Worm (Caenorhabditis elegans) whole organism, L1 larva: ENCODE data around the gene srg-41.

Experiments used
- F16B12.6 ChIP-seq: fragments of 150-350 bp; optimal IDR thresholded peaks from 2 replicates; lab custom pipeline; 2014; ENCODE audit warnings: missing biosample characterization, missing genetic modification characterization
- Y116A8C.19 ChIP-seq: sonication (generic microtip); optimal IDR thresholded peaks from 2 replicates; lab custom pipeline; 2016; ENCODE audit warnings: missing compliant biosample characterization, missing genetic modification characterization, borderline replicate concordance
- aha-1 ChIP-seq: fragments of 150-350 bp; optimal IDR thresholded peaks from 2 replicates; lab custom pipeline; 2014; ENCODE audit warnings: missing biosample characterization, missing genetic modification characterization
- alr-1 ChIP-seq: fragments of 200-800 bp; sonication (Bioruptor generic); optimal IDR thresholded peaks from 2 replicates; lab custom pipeline; 2018; ENCODE audit warnings: borderline replicate concordance, mild to moderate bottlenecking, missing genetic modification characterization, missing compliant biosample characterization
- aly-2 ChIP-seq: fragments of 150-350 bp; optimal IDR thresholded peaks from 2 replicates; lab custom pipeline; 2014; ENCODE audit warnings: missing biosample characterization, missing genetic modification characterization
- ama-1 ChIP-seq: fragments of 150-350 bp; optimal IDR thresholded peaks from 2 replicates; lab custom pipeline; 2014
- ceh-63 ChIP-seq: fragments of 200-800 bp; sonication (Bioruptor generic); optimal IDR thresholded peaks from 2 replicates; lab custom pipeline; 2018; ENCODE audit warnings: mild to moderate bottlenecking, missing genetic modification characterization, missing compliant biosample characterization
- ceh-88 ChIP-seq: fragments of 200-800 bp; sonication (Bioruptor generic); IDR thresholded peaks from 2 replicates; pipeline ENCODE4 v1.3.6; 2022; ENCODE audit warnings: missing genetic modification characterization, missing compliant biosample characterization
- ceh-90 ChIP-seq: sonication (generic microtip); optimal IDR thresholded peaks from 2 replicates; lab custom pipeline; 2016; ENCODE audit warnings: missing genetic modification characterization, missing compliant biosample characterization
- ces-1 ChIP-seq: fragments of 150-350 bp; optimal IDR thresholded peaks from 2 replicates; lab custom pipeline; 2014; ENCODE audit warnings: missing biosample characterization, missing genetic modification reagents, missing genetic modification characterization
- dsc-1 ChIP-seq: sonication (generic microtip); optimal IDR thresholded peaks from 2 replicates; lab custom pipeline; 2016; ENCODE audit warnings: mild to moderate bottlenecking, missing genetic modification characterization, missing compliant biosample characterization
- efl-3 ChIP-seq: fragments of 200-800 bp; sonication (Bioruptor generic); optimal IDR thresholded peaks from 2 replicates; lab custom pipeline; 2018; ENCODE audit warnings: mild to moderate bottlenecking, missing genetic modification characterization, missing compliant biosample characterization
- elt-3 ChIP-seq, 6 experiments: fragments of 150-350 bp in 1 of 6; sonication (generic microtip); optimal IDR thresholded peaks; 2 replicates each; lab custom pipeline; 2017 to 2018; ENCODE audit warnings: missing biosample characterization in 6 of 6, missing genetic modification characterization in 6 of 6, inconsistent platforms in 1 of 6
- ets-5 ChIP-seq: fragments of 200-800 bp; sonication (Bioruptor generic); IDR thresholded peaks from 2 replicates; pipeline ENCODE4 v1.3.6; 2022; ENCODE audit warnings: missing genetic modification characterization, missing compliant biosample characterization
- fkh-4 ChIP-seq: sonication (generic microtip); optimal IDR thresholded peaks from 2 replicates; lab custom pipeline; 2016; ENCODE audit warnings: missing compliant biosample characterization, missing genetic modification characterization, borderline replicate concordance
- fkh-8 ChIP-seq: sonication (generic microtip); optimal IDR thresholded peaks from 2 replicates; lab custom pipeline; 2016; ENCODE audit warnings: mild to moderate bottlenecking, missing genetic modification characterization, missing compliant biosample characterization
- fos-1 ChIP-seq: fragments of 150-350 bp; optimal IDR thresholded peaks from 2 replicates; lab custom pipeline; 2014; ENCODE audit warnings: missing biosample characterization, missing genetic modification characterization
- grh-1 ChIP-seq: fragments of 200-800 bp; sonication (Bioruptor generic); IDR thresholded peaks from 2 replicates; pipeline ENCODE4 v1.3.6; 2022; ENCODE audit warnings: missing genetic modification reagents, missing genetic modification characterization, missing compliant biosample characterization
- hlh-17 ChIP-seq: fragments of 200-800 bp; sonication (Bioruptor generic); optimal IDR thresholded peaks from 2 replicates; lab custom pipeline; 2018; ENCODE audit warnings: missing genetic modification characterization, mild to moderate bottlenecking, missing compliant biosample characterization, moderate library complexity, borderline replicate concordance
- hlh-4 ChIP-seq: sonication (generic microtip); optimal IDR thresholded peaks from 2 replicates; lab custom pipeline; 2016; ENCODE audit warnings: mild to moderate bottlenecking, missing genetic modification characterization, missing compliant biosample characterization
- irx-1 ChIP-seq: sonication (generic microtip); optimal IDR thresholded peaks from 2 replicates; lab custom pipeline; 2016; ENCODE audit warnings: missing genetic modification characterization, missing compliant biosample characterization
- isw-1 ChIP-seq: fragments of 200-800 bp; sonication (Bioruptor generic); IDR thresholded peaks from 2 replicates; pipeline ENCODE4 v1.3.6; 2022; ENCODE audit warnings: missing genetic modification characterization, missing compliant biosample characterization
- jun-1 ChIP-seq: fragments of 150-350 bp; optimal IDR thresholded peaks from 2 replicates; lab custom pipeline; 2014; ENCODE audit warnings: missing biosample characterization, missing genetic modification reagents, missing genetic modification characterization
- lin-15B ChIP-seq: fragments of 150-350 bp; sonication (generic microtip); optimal IDR thresholded peaks from 3 replicates; lab custom pipeline; 2014; ENCODE audit warnings: missing biosample characterization, missing genetic modification characterization
- lin-35 ChIP-seq, 2 experiments: fragments of 150-350 bp; optimal IDR thresholded peaks; 2 replicates each; lab custom pipeline; 2014; ENCODE audit warnings: missing biosample characterization in 2 of 2, missing genetic modification characterization in 2 of 2, missing genetic modification reagents in 2 of 2
- lir-3 ChIP-seq: sonication (generic microtip); optimal IDR thresholded peaks from 2 replicates; lab custom pipeline; 2016; ENCODE audit warnings: mild to moderate bottlenecking, missing genetic modification characterization, moderate library complexity, missing compliant biosample characterization; ENCODE audit not compliant: poor library complexity
- lsy-2 ChIP-seq, 2 experiments: fragments of 150-350 bp; optimal IDR thresholded peaks; 2 replicates each; lab custom pipeline; 2014; ENCODE audit warnings: missing biosample characterization in 2 of 2, missing genetic modification characterization in 2 of 2
- mab-9 ChIP-seq: fragments of 200-800 bp; sonication (Bioruptor generic); IDR thresholded peaks from 2 replicates; pipeline ENCODE4 v1.3.6; 2022; ENCODE audit warnings: missing genetic modification reagents, missing genetic modification characterization, missing compliant biosample characterization
- mdl-1 ChIP-seq, 2 experiments: fragments of 150-350 bp; optimal IDR thresholded peaks; 2 replicates each; lab custom pipeline; 2014 to 2017; ENCODE audit warnings: missing biosample characterization in 2 of 2, missing genetic modification characterization in 2 of 2, inconsistent platforms in 1 of 2
- mef-2 ChIP-seq: fragments of 150-350 bp; optimal IDR thresholded peaks from 2 replicates; lab custom pipeline; 2014; ENCODE audit warnings: missing biosample characterization, missing genetic modification characterization
- mep-1 ChIP-seq: fragments of 150-350 bp; optimal IDR thresholded peaks from 2 replicates; lab custom pipeline; 2014; ENCODE audit warnings: missing biosample characterization, missing genetic modification characterization
- nhr-19 ChIP-seq: fragments of 200-800 bp; sonication (Bioruptor generic); conservative IDR thresholded peaks from 2 replicates; pipeline ENCODE4 v1.3.6; 2022; ENCODE audit warnings: missing genetic modification characterization, missing compliant biosample characterization
- nhr-20 ChIP-seq: sonication (generic microtip); optimal IDR thresholded peaks from 2 replicates; lab custom pipeline; 2016; ENCODE audit warnings: mild to moderate bottlenecking, missing genetic modification characterization, missing compliant biosample characterization
- nhr-237 ChIP-seq: fragments of 150-350 bp; optimal IDR thresholded peaks from 2 replicates; lab custom pipeline; 2014; ENCODE audit warnings: missing biosample characterization, missing genetic modification characterization
- nhr-47 ChIP-seq: sonication (generic microtip); optimal IDR thresholded peaks from 2 replicates; lab custom pipeline; 2016; ENCODE audit warnings: mild to moderate bottlenecking, missing genetic modification characterization, moderate library complexity, missing compliant biosample characterization
- nhr-71 ChIP-seq: sonication (generic microtip); optimal IDR thresholded peaks from 2 replicates; lab custom pipeline; 2016; ENCODE audit warnings: mild to moderate bottlenecking, missing genetic modification characterization, moderate library complexity, missing compliant biosample characterization
- nhr-76 ChIP-seq: sonication (generic microtip); optimal IDR thresholded peaks from 2 replicates; lab custom pipeline; 2017; ENCODE audit warnings: missing biosample characterization, missing genetic modification characterization
- nhr-84 ChIP-seq: sonication (generic microtip); optimal IDR thresholded peaks from 2 replicates; lab custom pipeline; 2017; ENCODE audit warnings: missing biosample characterization, missing genetic modification characterization
- nhr-85 ChIP-seq: sonication (generic microtip); peaks from one replicate; lab custom pipeline; 2016; ENCODE audit warnings: missing genetic modification characterization, inconsistent platforms, missing compliant biosample characterization
- pax-3 ChIP-seq: fragments of 200-800 bp; sonication (Bioruptor generic); optimal IDR thresholded peaks from 2 replicates; lab custom pipeline; 2018; ENCODE audit warnings: mild to moderate bottlenecking, missing genetic modification characterization, moderate library complexity, missing compliant biosample characterization
- rnt-1 ChIP-seq: sonication (generic microtip); optimal IDR thresholded peaks from 2 replicates; lab custom pipeline; 2016; ENCODE audit warnings: mild to moderate bottlenecking, missing genetic modification characterization, moderate library complexity, missing compliant biosample characterization
- skn-1 ChIP-seq: fragments of 150-350 bp; optimal IDR thresholded peaks from 2 replicates; lab custom pipeline; 2014; ENCODE audit warnings: missing biosample characterization, missing genetic modification characterization
- snpc-4 ChIP-seq: fragments of 150-350 bp; optimal IDR thresholded peaks from 2 replicates; lab custom pipeline; 2014; ENCODE audit warnings: missing biosample characterization, missing genetic modification characterization
- snu-23 ChIP-seq: sonication (generic microtip); optimal IDR thresholded peaks from 2 replicates; lab custom pipeline; 2016; ENCODE audit warnings: missing genetic modification characterization, missing compliant biosample characterization
- sox-4 ChIP-seq: sonication (generic microtip); optimal IDR thresholded peaks from 2 replicates; lab custom pipeline; 2016; ENCODE audit warnings: missing genetic modification characterization, missing compliant biosample characterization
- sptf-1 ChIP-seq: fragments of 150-350 bp; optimal IDR thresholded peaks from 2 replicates; lab custom pipeline; 2014; ENCODE audit warnings: missing biosample characterization, missing genetic modification characterization
- swsn-7 ChIP-seq: sonication (generic microtip); optimal IDR thresholded peaks from 2 replicates; lab custom pipeline; 2016; ENCODE audit warnings: missing genetic modification characterization, missing compliant biosample characterization
- tbx-2 ChIP-seq: sonication (generic microtip); optimal IDR thresholded peaks from 2 replicates; lab custom pipeline; 2016; ENCODE audit warnings: missing genetic modification characterization, missing compliant biosample characterization
- tlp-1 ChIP-seq: fragments of 150-350 bp; optimal IDR thresholded peaks from 2 replicates; lab custom pipeline; 2014; ENCODE audit warnings: missing biosample characterization, missing genetic modification characterization
- unc-130 ChIP-seq: fragments of 150-350 bp; optimal IDR thresholded peaks from 2 replicates; lab custom pipeline; 2017; ENCODE audit warnings: missing biosample characterization, missing genetic modification characterization, inconsistent platforms
- unc-86 ChIP-seq: sonication (generic microtip); optimal IDR thresholded peaks from 2 replicates; lab custom pipeline; 2016; ENCODE audit warnings: missing genetic modification characterization, missing compliant biosample characterization
- unc-98 ChIP-seq: fragments of 200-800 bp; sonication (Bioruptor generic); IDR thresholded peaks from 2 replicates; pipeline ENCODE4 v1.3.6; 2022; ENCODE audit warnings: missing genetic modification characterization, missing compliant biosample characterization
- vab-15 ChIP-seq: sonication (generic microtip); optimal IDR thresholded peaks from 2 replicates; lab custom pipeline; 2017; ENCODE audit warnings: missing genotype, mild to moderate bottlenecking, missing genetic modification characterization, missing compliant biosample characterization
- ztf-11 ChIP-seq, 2 experiments: sonication (generic microtip); optimal IDR thresholded peaks; 2 replicates each; lab custom pipeline; 2016 to 2017; ENCODE audit warnings: missing genetic modification characterization in 2 of 2, missing biosample characterization in 1 of 2, missing compliant biosample characterization in 1 of 2
- ztf-4 ChIP-seq: fragments of 150-350 bp; optimal IDR thresholded peaks from 2 replicates; lab custom pipeline; 2014; ENCODE audit warnings: missing biosample characterization, missing genetic modification characterization

The srg-41 gene

ce11 chrV:11122466-11122865 lies 39.2 kb downstream of the srg-41 start, which contains the start of gene mboa-2:
Gene mboa-2 (minus strand): TSS chrV:11122493.
- TF ChIP-seq lin-35 (GFP tag; optimal IDR thresholded peaks at IDR 0.05; lab: Kevin White, UChicago) (peak in 1 of 2 experiments; percentile 13), hlh-4 (tag; lab: Kevin White, UChicago) (no peak), unc-98 (no peak), lin-15B (tag; lab: Kevin White, UChicago) (no peak), skn-1 (no peak), rnt-1 (tag; lab: Kevin White, UChicago) (peak; percentile 7), mab-9 (GFP tag; lab: Robert Waterston, UW) (no peak), nhr-76 (tag; lab: Kevin White, UChicago) (no peak), snu-23 (GFP tag; lab: Kevin White, UChicago) (peak; percentile 16), dsc-1 (tag; lab: Kevin White, UChicago) (no peak), snpc-4 (no peak), ztf-4 (tag; lab: Kevin White, UChicago) (peak; percentile 2), tlp-1 (no peak), nhr-237 (tag; lab: Kevin White, UChicago) (no peak), nhr-84 (tag; lab: Kevin White, UChicago) (no peak), ceh-90 (no peak), hlh-17 (no peak), sox-4 (tag; lab: Kevin White, UChicago) (no peak), tbx-2 (tag; lab: Kevin White, UChicago) (no peak), nhr-20 (tag; lab: Kevin White, UChicago) (peak; percentile 46), elt-3 (tag; optimal IDR thresholded peaks at IDR 0.05; lab: Kevin White, UChicago) (no peak), fkh-8 (no peak), F16B12.6 (no peak), nhr-71 (tag; lab: Kevin White, UChicago) (peak; percentile 56), ztf-11 (tag; optimal IDR thresholded peaks at IDR 0.05; lab: Kevin White, UChicago) (no peak), fos-1 (tag; lab: Kevin White, UChicago) (no peak), vab-15 (no peak), lir-3 (tag; lab: Kevin White, UChicago) (peak; percentile 3), ama-1 (lab: Kevin White, UChicago) (peak; percentile 57), isw-1 (GFP tag; lab: Robert Waterston, UW) (no peak), swsn-7 (tag; lab: Kevin White, UChicago) (peak; percentile 25), unc-130 (tag; lab: Kevin White, UChicago) (no peak), efl-3 (no peak), ceh-63 (GFP tag; lab: Kevin White, UChicago) (no peak), Y116A8C.19 (tag; lab: Kevin White, UChicago) (no peak), aly-2 (tag; lab: Kevin White, UChicago) (peak; percentile 45), mdl-1 (tag; optimal IDR thresholded peaks at IDR 0.05; lab: Kevin White, UChicago) (no peak), mep-1 (tag; lab: Kevin White, UChicago) (no peak), pax-3 (tag; lab: Kevin White, UChicago) (no peak), nhr-85 (tag; lab: Kevin White, UChicago) (peak; percentile 49), nhr-47 (tag; lab: Kevin White, UChicago) (peak; percentile 16), alr-1 (tag; lab: Kevin White, UChicago) (no peak), jun-1 (tag; lab: Kevin White, UChicago) (no peak), irx-1 (no peak), nhr-19 (GFP tag; lab: Robert Waterston, UW) (peak; percentile 30), ces-1 (GFP tag; lab: Kevin White, UChicago) (no peak), fkh-4 (tag; lab: Kevin White, UChicago) (no peak), unc-86 (tag; lab: Kevin White, UChicago) (no peak), ceh-88 (GFP tag; lab: Robert Waterston, UW) (peak; percentile 21; the same call in 1 of the 2 replicates), grh-1 (GFP tag; lab: Robert Waterston, UW) (no peak), lsy-2 (tag; optimal IDR thresholded peaks at IDR 0.05; lab: Kevin White, UChicago) (peak; percentile 29 to 38), aha-1 (tag; lab: Kevin White, UChicago) (no peak), sptf-1 (tag; lab: Kevin White, UChicago) (no peak), mef-2 (tag; lab: Kevin White, UChicago) (no peak), ets-5 (GFP tag; lab: Robert Waterston, UW) (no peak)
